Worm (Caenorhabditis elegans) whole organism, L2 larva: Measurements from ENCODE around the gene tim-1.

Source experiments
- C34F6.9 ChIP-seq: fragments of 150-350 bp; optimal IDR thresholded peaks from 2 replicates; lab custom pipeline; 2014; ENCODE audit warnings: missing biosample characterization, missing genetic modification characterization
- F13H6.1 ChIP-seq: sonication (generic microtip); optimal IDR thresholded peaks from 2 replicates; lab custom pipeline; 2016; ENCODE audit warnings: missing genetic modification characterization, missing compliant biosample characterization
- R02D3.7 ChIP-seq: fragments of 150-350 bp; optimal IDR thresholded peaks from 2 replicates; lab custom pipeline; 2014; ENCODE audit warnings: missing biosample characterization, missing genetic modification characterization
- Y55F3AM.14 ChIP-seq: fragments of 200-800 bp; sonication (Bioruptor generic); optimal IDR thresholded peaks from 2 replicates; lab custom pipeline; 2018; ENCODE audit warnings: mild to moderate bottlenecking, missing genetic modification characterization, missing compliant biosample characterization
- ZK546.5 ChIP-seq: sonication (generic microtip); optimal IDR thresholded peaks from 2 replicates; lab custom pipeline; 2017; ENCODE audit warnings: missing biosample characterization, missing genetic modification characterization
- alr-1 ChIP-seq: fragments of 150-350 bp; optimal IDR thresholded peaks from 2 replicates; lab custom pipeline; 2014; ENCODE audit warnings: missing biosample characterization, missing genetic modification characterization
- aly-2 ChIP-seq: fragments of 150-350 bp; optimal IDR thresholded peaks from 2 replicates; lab custom pipeline; 2014; ENCODE audit warnings: missing biosample characterization, missing genetic modification characterization
- ama-1 ChIP-seq: fragments of 150-350 bp; optimal IDR thresholded peaks from 2 replicates; lab custom pipeline; 2018; ENCODE audit warnings: inconsistent platforms
- blmp-1 ChIP-seq: sonication (generic microtip); optimal IDR thresholded peaks from 2 replicates; lab custom pipeline; 2017; ENCODE audit warnings: missing genetic modification characterization, mild to moderate bottlenecking, missing compliant biosample characterization, antibody characterized with exemption, moderate library complexity; ENCODE audit not compliant: insufficient read depth
- ceh-16 ChIP-seq: fragments of 150-350 bp; optimal IDR thresholded peaks from 2 replicates; lab custom pipeline; 2014; ENCODE audit warnings: missing biosample characterization, missing genetic modification characterization
- ceh-82 ChIP-seq: fragments of 150-350 bp; optimal IDR thresholded peaks from 2 replicates; lab custom pipeline; 2014; ENCODE audit warnings: missing biosample characterization, missing genetic modification characterization
- crh-2 ChIP-seq: sonication (generic microtip); optimal IDR thresholded peaks from 2 replicates; lab custom pipeline; 2017; ENCODE audit warnings: missing biosample characterization, missing genetic modification characterization
- dmd-4 ChIP-seq: sonication (generic microtip); optimal IDR thresholded peaks from 2 replicates; lab custom pipeline; 2017; ENCODE audit warnings: missing biosample characterization, missing genetic modification characterization
- egl-27 ChIP-seq: sonication (generic microtip); optimal IDR thresholded peaks from 3 replicates; lab custom pipeline; 2017; ENCODE audit warnings: missing biosample characterization, missing genetic modification reagents, missing genetic modification characterization
- elt-1 ChIP-seq: fragments of 150-350 bp; optimal IDR thresholded peaks from 2 replicates; lab custom pipeline; 2014; ENCODE audit warnings: missing biosample characterization, missing genetic modification characterization
- fos-1 ChIP-seq: fragments of 150-350 bp; optimal IDR thresholded peaks from 2 replicates; lab custom pipeline; 2014; ENCODE audit warnings: missing biosample characterization, missing genetic modification characterization
- gmeb-1 ChIP-seq: fragments of 150-350 bp; optimal IDR thresholded peaks from 2 replicates; lab custom pipeline; 2014; ENCODE audit warnings: missing biosample characterization, missing genetic modification characterization
- lin-11 ChIP-seq: fragments of 150-350 bp; sonication (generic microtip); optimal IDR thresholded peaks from 2 replicates; lab custom pipeline; 2014; ENCODE audit warnings: missing biosample characterization, missing genetic modification characterization, inconsistent platforms, mixed read lengths
- lin-13 ChIP-seq: fragments of 150-350 bp; optimal IDR thresholded peaks from 2 replicates; lab custom pipeline; 2014; ENCODE audit warnings: missing biosample characterization, missing genetic modification reagents, missing genetic modification characterization
- lsy-2 ChIP-seq, 2 experiments: fragments of 150-350 bp in 1 of 2; sonication (generic microtip) in 1 of 2; optimal IDR thresholded peaks; 2 replicates each; lab custom pipeline; 2014 to 2017; ENCODE audit warnings: missing biosample characterization in 2 of 2, missing genetic modification characterization in 2 of 2
- mab-5 ChIP-seq: fragments of 150-350 bp; optimal IDR thresholded peaks from 2 replicates; lab custom pipeline; 2014; ENCODE audit warnings: missing biosample characterization, missing genetic modification characterization
- mbf-1 ChIP-seq: sonication (generic microtip); optimal IDR thresholded peaks from 2 replicates; lab custom pipeline; 2017; ENCODE audit warnings: missing biosample characterization, missing genetic modification characterization
- mdl-1 ChIP-seq, 2 experiments: fragments of 150-350 bp in 1 of 2; sonication (generic microtip) in 1 of 2; optimal IDR thresholded peaks; 2 replicates each; lab custom pipeline; 2017; ENCODE audit warnings: missing biosample characterization in 2 of 2, missing genetic modification characterization in 2 of 2
- nhr-10 ChIP-seq: sonication (generic microtip); optimal IDR thresholded peaks from 2 replicates; lab custom pipeline; 2017; ENCODE audit warnings: missing biosample characterization, missing genetic modification characterization
- nhr-12 ChIP-seq: fragments of 150-350 bp; optimal IDR thresholded peaks from 2 replicates; lab custom pipeline; 2014; ENCODE audit warnings: missing biosample characterization, missing genetic modification characterization
- nhr-21 ChIP-seq: fragments of 150-350 bp; optimal IDR thresholded peaks from 2 replicates; lab custom pipeline; 2014; ENCODE audit warnings: missing biosample characterization, missing genetic modification characterization
- nhr-23 ChIP-seq: fragments of 150-350 bp; optimal IDR thresholded peaks from 2 replicates; lab custom pipeline; 2014; ENCODE audit warnings: missing biosample characterization, missing genetic modification reagents, missing genetic modification characterization
- nhr-237 ChIP-seq: fragments of 150-350 bp; optimal IDR thresholded peaks from 2 replicates; lab custom pipeline; 2014; ENCODE audit warnings: missing biosample characterization, missing genetic modification characterization
- nhr-6 ChIP-seq: fragments of 150-350 bp; optimal IDR thresholded peaks from 2 replicates; lab custom pipeline; 2014; ENCODE audit warnings: missing biosample characterization, missing genetic modification characterization
- nhr-77 ChIP-seq: fragments of 150-350 bp; optimal IDR thresholded peaks from 2 replicates; lab custom pipeline; 2014; ENCODE audit warnings: missing biosample characterization, missing genetic modification characterization
- peb-1 ChIP-seq: fragments of 150-350 bp; optimal IDR thresholded peaks from 2 replicates; lab custom pipeline; 2014; ENCODE audit warnings: missing biosample characterization, missing genetic modification characterization
- sem-4 ChIP-seq: fragments of 150-350 bp; optimal IDR thresholded peaks from 2 replicates; lab custom pipeline; 2014; ENCODE audit warnings: missing biosample characterization, missing genetic modification reagents, missing genetic modification characterization
- skn-1 ChIP-seq: sonication (generic microtip); optimal IDR thresholded peaks from 2 replicates; lab custom pipeline; 2017; ENCODE audit warnings: missing biosample characterization, missing genetic modification characterization
- sma-3 ChIP-seq: sonication (generic microtip); optimal IDR thresholded peaks from 2 replicates; lab custom pipeline; 2016; ENCODE audit warnings: missing genetic modification reagents, missing genetic modification characterization, missing compliant biosample characterization
- unc-39 ChIP-seq: fragments of 150-350 bp; optimal IDR thresholded peaks from 2 replicates; lab custom pipeline; 2014; ENCODE audit warnings: missing biosample characterization, missing genetic modification characterization
- unc-55 ChIP-seq: fragments of 150-350 bp; sonication (generic microtip); optimal IDR thresholded peaks from 3 replicates; lab custom pipeline; 2014; ENCODE audit warnings: missing biosample characterization, missing genetic modification reagents, missing genetic modification characterization
- zag-1 ChIP-seq: fragments of 150-350 bp; optimal IDR thresholded peaks from 2 replicates; lab custom pipeline; 2014; ENCODE audit warnings: missing biosample characterization, missing genetic modification characterization
- ztf-1 ChIP-seq: fragments of 200-800 bp; sonication (Bioruptor generic); conservative IDR thresholded peaks from 2 replicates; pipeline ENCODE4 v1.3.6; 2022; ENCODE audit warnings: missing genetic modification characterization, missing compliant biosample characterization
- ztf-11 ChIP-seq: sonication (generic microtip); optimal IDR thresholded peaks from 2 replicates; lab custom pipeline; 2017; ENCODE audit warnings: missing biosample characterization, missing genetic modification characterization
- ztf-4 ChIP-seq: fragments of 150-350 bp; optimal IDR thresholded peaks from 2 replicates; lab custom pipeline; 2014; ENCODE audit warnings: missing biosample characterization, missing genetic modification characterization

The tim-1 gene

ce11 chrIII:12299259-12299658 is 49.3 kb upstream of the tim-1 start:
- TF ChIP-seq gmeb-1 (tag; lab: Kevin White, UChicago): no peak
- TF ChIP-seq peb-1 (tag; lab: Kevin White, UChicago): no peak
- TF ChIP-seq nhr-23 (tag; lab: Kevin White, UChicago): no peak
- TF ChIP-seq mbf-1: no peak
- TF ChIP-seq zag-1 (tag; lab: Kevin White, UChicago): no peak
- no peak for TF ChIP-seq ztf-4 (tag; lab: Kevin White, UChicago)
- TF ChIP-seq nhr-12 (tag; lab: Kevin White, UChicago): no peak
- no peak for TF ChIP-seq R02D3.7 (tag; lab: Kevin White, UChicago)
- no peak for TF ChIP-seq sma-3 (GFP tag; lab: Kevin White, UChicago)
- TF ChIP-seq blmp-1 (tag; lab: Kevin White, UChicago): no peak
- no peak for TF ChIP-seq dmd-4 (tag; lab: Kevin White, UChicago)
- TF ChIP-seq Y55F3AM.14 (GFP tag; lab: Kevin White, UChicago): no peak
- no peak for TF ChIP-seq nhr-10 (tag; lab: Kevin White, UChicago)
- no peak for TF ChIP-seq ceh-82 (tag; lab: Kevin White, UChicago)
- TF ChIP-seq lin-11 (tag; lab: Kevin White, UChicago): no peak
- no peak for TF ChIP-seq ama-1 (lab: Kevin White, UChicago)

- TF ChIP-seq nhr-21 (tag; lab: Kevin White, UChicago): no peak
- TF ChIP-seq sma-3 (GFP tag; lab: Kevin White, UChicago): no peak
- TF ChIP-seq, all 48 proteins: peak for 0
These were observed 47.3 kb upstream of the tim-1 start for ce11 chrIII:12297303-12297702.

ce11 chrIII:12292465-12292864 is 42.5 kb upstream of the tim-1 start:
- TF ChIP-seq crh-2 (tag; lab: Kevin White, UChicago) (no peak), ceh-82 (tag; lab: Kevin White, UChicago) (no peak), zag-1 (tag; lab: Kevin White, UChicago) (no peak), Y55F3AM.14 (GFP tag; lab: Kevin White, UChicago) (no peak), sma-3 (GFP tag; lab: Kevin White, UChicago) (no peak), elt-1 (no peak), mdl-1 (tag; optimal IDR thresholded peaks at IDR 0.05; lab: Kevin White, UChicago) (no peak)
- TF ChIP-seq, all 48 proteins: peak for 0

- TF ChIP-seq R02D3.7 (tag; lab: Kevin White, UChicago): no peak
- no peak for TF ChIP-seq aly-2 (tag; lab: Kevin White, UChicago)
- TF ChIP-seq dmd-4 (tag; lab: Kevin White, UChicago): no peak
- no peak for TF ChIP-seq F13H6.1 (tag; lab: Kevin White, UChicago)
- no peak for TF ChIP-seq elt-1
- TF ChIP-seq sem-4 (tag; lab: Kevin White, UChicago): no peak
- TF ChIP-seq ama-1 (lab: Kevin White, UChicago): no peak
- TF ChIP-seq C34F6.9: no peak
- TF ChIP-seq fos-1 (tag; lab: Kevin White, UChicago): no peak
These were observed 34.2 kb upstream of the tim-1 start for ce11 chrIII:12284157-12284556.

- TF ChIP-seq mab-5 (tag; lab: Kevin White, UChicago) (no peak), sma-3 (GFP tag; lab: Kevin White, UChicago) (no peak), gmeb-1 (tag; lab: Kevin White, UChicago) (peak; percentile 91), unc-55 (GFP tag; lab: Kevin White, UChicago) (peak; percentile 63), R02D3.7 (tag; lab: Kevin White, UChicago) (peak; percentile 57)
These were observed 28.8 kb upstream of the tim-1 start for ce11 chrIII:12278766-12279165.

ce11 chrIII:12273598-12274090 is 23.7 kb upstream of the tim-1 start, which contains the start of the genes Y75B8A.24 and Y75B8A.25:
TSS of gene Y75B8A.24 (minus strand) at chrIII:12273752.
TSS of gene Y75B8A.25 (plus strand) at chrIII:12274040.
- TF ChIP-seq sma-3 (GFP tag; lab: Kevin White, UChicago) (peak; percentile 71), lin-13 (peak; percentile 57), unc-39 (tag; lab: Kevin White, UChicago) (no peak), ztf-1 (no peak), C34F6.9 (peak; percentile 79), ztf-11 (tag; lab: Kevin White, UChicago) (no peak), ZK546.5 (tag; lab: Kevin White, UChicago) (no peak), Y55F3AM.14 (GFP tag; lab: Kevin White, UChicago) (no peak), nhr-237 (tag; lab: Kevin White, UChicago) (no peak), sem-4 (tag; lab: Kevin White, UChicago) (peak; percentile 82), ama-1 (lab: Kevin White, UChicago) (no peak), dmd-4 (tag; lab: Kevin White, UChicago) (no peak), F13H6.1 (tag; lab: Kevin White, UChicago) (peak; percentile 76), elt-1 (no peak), lsy-2 (tag; optimal IDR thresholded peaks at IDR 0.05; lab: Kevin White, UChicago) (peak; percentile 68 to 87), nhr-10 (tag; lab: Kevin White, UChicago) (no peak), skn-1 (tag; lab: Kevin White, UChicago) (no peak), alr-1 (tag; lab: Kevin White, UChicago) (no peak), unc-55 (GFP tag; lab: Kevin White, UChicago) (peak; percentile 80), nhr-6 (tag; lab: Kevin White, UChicago) (peak; percentile 63), lin-11 (tag; lab: Kevin White, UChicago) (no peak), crh-2 (tag; lab: Kevin White, UChicago) (peak; percentile 75), mdl-1 (tag; optimal IDR thresholded peaks at IDR 0.05; lab: Kevin White, UChicago) (no peak), egl-27 (tag; lab: Kevin White, UChicago) (no peak), nhr-21 (tag; lab: Kevin White, UChicago) (peak; percentile 34), gmeb-1 (tag; lab: Kevin White, UChicago) (peak; percentile 85), ceh-16 (no peak), nhr-77 (no peak)
